Worm (Caenorhabditis elegans) whole organism, mixed stage, embryonic: ENCODE data around the gene mpz-5.
"Not testable (repeated sequence)": the region's sequence is repeated elsewhere in the genome, so short reads cannot be mapped to it uniquely, and the experiment has no call there.

Experiments
- blmp-1 ChIP-seq: fragments of 150-350 bp; optimal IDR thresholded peaks from 2 replicates; lab custom pipeline; 2014; ENCODE audit warnings: missing biosample characterization, missing genetic modification characterization
- ceh-39 ChIP-seq: fragments of 150-350 bp; optimal IDR thresholded peaks from 2 replicates; lab custom pipeline; 2014; ENCODE audit warnings: missing biosample characterization, missing genetic modification characterization
- ces-1 ChIP-seq: fragments of 150-350 bp; optimal IDR thresholded peaks from 2 replicates; lab custom pipeline; 2014; ENCODE audit warnings: missing biosample characterization, missing genetic modification reagents, missing genetic modification characterization
- drap-1 ChIP-seq: fragments of 200-800 bp; sonication (Bioruptor generic); optimal IDR thresholded peaks from 3 replicates; lab custom pipeline; 2018; ENCODE audit warnings: mild to moderate bottlenecking, missing genetic modification characterization, missing compliant biosample characterization
- elt-1 ChIP-seq: sonication (generic microtip); optimal IDR thresholded peaks from 2 replicates; lab custom pipeline; 2017; ENCODE audit warnings: missing genetic modification characterization, mild to moderate bottlenecking, missing compliant biosample characterization, antibody characterized with exemption, moderate library complexity, borderline replicate concordance; ENCODE audit not compliant: insufficient read depth
- elt-3 ChIP-seq: fragments of 150-350 bp; optimal IDR thresholded peaks from 2 replicates; lab custom pipeline; 2014; ENCODE audit warnings: missing biosample characterization, missing genetic modification characterization
- flh-1 ChIP-seq: fragments of 200-800 bp; sonication (Bioruptor generic); optimal IDR thresholded peaks from 2 replicates; lab custom pipeline; 2018; ENCODE audit warnings: mild to moderate bottlenecking, missing genetic modification characterization, moderate library complexity, missing compliant biosample characterization
- ham-2 ChIP-seq: fragments of 200-800 bp; sonication (Bioruptor generic); optimal IDR thresholded peaks from 2 replicates; lab custom pipeline; 2018; ENCODE audit warnings: mild to moderate bottlenecking, missing genetic modification characterization, missing compliant biosample characterization
- hlh-1 ChIP-seq: fragments of 150-350 bp; optimal IDR thresholded peaks from 2 replicates; lab custom pipeline; 2014; ENCODE audit warnings: missing biosample characterization, missing genetic modification reagents, missing genetic modification characterization
- lin-13 ChIP-seq: fragments of 150-350 bp; optimal IDR thresholded peaks from 2 replicates; lab custom pipeline; 2014; ENCODE audit warnings: missing biosample characterization, missing genetic modification characterization
- mab-5 ChIP-seq: fragments of 150-350 bp; optimal IDR thresholded peaks from 2 replicates; lab custom pipeline; 2014; ENCODE audit warnings: missing biosample characterization, missing genetic modification characterization
- mls-2 ChIP-seq: sonication (generic microtip); optimal IDR thresholded peaks from 2 replicates; lab custom pipeline; 2016; ENCODE audit warnings: mild to moderate bottlenecking, missing genetic modification characterization, moderate library complexity, missing compliant biosample characterization
- nhr-12 ChIP-seq: fragments of 150-350 bp; optimal IDR thresholded peaks from 2 replicates; lab custom pipeline; 2014; ENCODE audit warnings: missing biosample characterization, missing genetic modification characterization
- nhr-2 ChIP-seq: fragments of 150-350 bp; optimal IDR thresholded peaks from 2 replicates; lab custom pipeline; 2014; ENCODE audit warnings: missing biosample characterization, missing genetic modification characterization
- nhr-237 ChIP-seq: fragments of 150-350 bp; optimal IDR thresholded peaks from 2 replicates; lab custom pipeline; 2014; ENCODE audit warnings: missing biosample characterization, missing genetic modification characterization
- nhr-28 ChIP-seq: fragments of 150-350 bp; optimal IDR thresholded peaks from 2 replicates; lab custom pipeline; 2014; ENCODE audit warnings: missing biosample characterization, missing genetic modification characterization
- nhr-76 ChIP-seq: sonication (generic microtip); optimal IDR thresholded peaks from 2 replicates; lab custom pipeline; 2017; ENCODE audit warnings: missing biosample characterization, missing genetic modification characterization
- pha-4 ChIP-seq: fragments of 150-350 bp; optimal IDR thresholded peaks from 2 replicates; lab custom pipeline; 2018; ENCODE audit warnings: missing biosample characterization, missing genetic modification reagents, missing genetic modification characterization
- snpc-4 ChIP-seq: fragments of 150-350 bp; optimal IDR thresholded peaks from 2 replicates; lab custom pipeline; 2014; ENCODE audit warnings: missing biosample characterization, missing genetic modification characterization
- tbx-8 ChIP-seq: fragments of 200-800 bp; sonication (Bioruptor generic); optimal IDR thresholded peaks from 2 replicates; lab custom pipeline; 2018; ENCODE audit warnings: mild to moderate bottlenecking, missing genetic modification characterization, moderate library complexity, missing compliant biosample characterization
- unc-39 ChIP-seq: fragments of 150-350 bp; optimal IDR thresholded peaks from 2 replicates; lab custom pipeline; 2014; ENCODE audit warnings: missing biosample characterization, missing genetic modification characterization
- zip-8 ChIP-seq: fragments of 150-350 bp; optimal IDR thresholded peaks from 2 replicates; lab custom pipeline; 2014; ENCODE audit warnings: missing biosample characterization, missing genetic modification characterization

Gene mpz-5

DNA sequence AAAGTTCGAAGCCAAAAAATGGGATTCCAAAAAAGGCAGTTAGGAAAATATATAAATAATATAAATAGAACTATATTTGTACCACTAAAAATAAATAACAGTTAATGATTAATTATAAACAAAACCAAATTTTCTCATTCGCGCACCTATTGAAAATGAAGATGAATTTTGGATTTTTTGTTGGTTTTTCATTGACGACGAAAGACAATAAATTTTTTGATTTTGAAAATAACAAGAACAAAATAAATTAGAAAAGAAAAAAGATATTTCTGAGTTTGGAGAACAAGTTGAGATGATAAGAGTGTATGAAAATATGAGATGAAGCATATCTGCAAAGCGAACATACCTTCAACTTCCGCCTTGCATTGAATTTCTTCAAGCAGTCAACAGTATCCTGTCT, 36.3 kb downstream of the mpz-5 start:
- TF ChIP-seq elt-1 = no peak
- TF ChIP-seq zip-8 (tag; lab: Kevin White, UChicago) = no peak
- no peak for TF ChIP-seq flh-1 (GFP tag; lab: Kevin White, UChicago)
- no peak for TF ChIP-seq nhr-237 (tag; lab: Kevin White, UChicago)
- no peak for TF ChIP-seq lin-13 (tag; lab: Kevin White, UChicago)

ce11 chrIV:10331882-10332281, 41.7 kb downstream of the mpz-5 start:
- no peak for TF ChIP-seq ces-1 (GFP tag; lab: Kevin White, UChicago)
- no peak for TF ChIP-seq blmp-1 (tag; lab: Kevin White, UChicago)
- TF ChIP-seq nhr-12 = no peak
- TF ChIP-seq mls-2 = no peak
- TF ChIP-seq hlh-1 (tag; lab: Kevin White, UChicago) = no peak
- TF ChIP-seq ceh-39 (tag; lab: Kevin White, UChicago) = no peak
- TF ChIP-seq nhr-76 = no peak
- TF ChIP-seq nhr-28 = no peak
- no peak for TF ChIP-seq ham-2 (GFP tag; lab: Kevin White, UChicago)
- no peak for TF ChIP-seq mab-5 (tag; lab: Kevin White, UChicago)
- no peak for TF ChIP-seq elt-3 (tag; lab: Kevin White, UChicago)
- no peak for TF ChIP-seq flh-1 (GFP tag; lab: Kevin White, UChicago)
- no peak for TF ChIP-seq tbx-8
- TF ChIP-seq nhr-2 = no peak
- no peak for TF ChIP-seq unc-39 (tag; lab: Kevin White, UChicago)
- no peak for TF ChIP-seq nhr-237 (tag; lab: Kevin White, UChicago)
- TF ChIP-seq drap-1 (GFP tag; lab: Kevin White, UChicago) = no peak

DNA sequence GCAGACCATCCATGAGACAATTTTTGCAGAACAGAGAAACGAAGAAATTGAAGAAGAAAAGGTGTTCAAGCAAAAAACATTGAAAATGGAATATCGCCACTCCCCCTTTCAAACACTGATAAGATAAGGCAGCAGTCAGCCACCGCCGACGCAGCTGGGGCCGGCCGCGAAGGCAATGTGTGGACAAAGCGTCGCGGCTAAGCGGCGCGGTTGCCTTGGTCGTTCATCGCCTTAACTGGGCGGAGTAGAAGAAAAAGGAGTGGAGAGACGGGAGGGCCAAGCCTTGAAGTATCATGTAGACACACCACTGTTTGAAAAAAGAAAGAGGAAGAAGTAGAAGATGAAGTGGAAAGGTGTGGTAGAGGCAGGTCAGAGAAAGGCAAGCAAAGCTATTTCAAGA, 42.7 kb downstream of the mpz-5 start:
- TF ChIP-seq blmp-1 (tag; lab: Kevin White, UChicago) (no peak), ham-2 (GFP tag; lab: Kevin White, UChicago) (peak; percentile 57), elt-3 (tag; lab: Kevin White, UChicago) (no peak), nhr-237 (tag; lab: Kevin White, UChicago) (no peak), tbx-8 (no peak), pha-4 (tag; lab: Kevin White, UChicago) (no peak)
- TF ChIP-seq, all 35 proteins: peak for 1

ce11 chrIV:10322650-10323049, 51.0 kb downstream of the mpz-5 start, which contains the start of gene R09E10.1:
Gene R09E10.1, minus strand, starts transcription at chrIV:10322750.
- not testable (repeated sequence) for TF ChIP-seq mls-2; elt-3 (tag; lab: Kevin White, UChicago); snpc-4 (tag; lab: Kevin White, UChicago)
